Fruit fly (Drosophila melanogaster) whole organism, embryonic: ENCODE results near the gene MFS18.

ENCODE experiments used
- Bteb2 ChIP-seq: fragments of 200-800 bp; sonication (Bioruptor generic); optimal IDR thresholded peaks from 2 replicates; lab custom pipeline; 2016; ENCODE audit warnings: missing biosample characterization, missing genetic modification characterization
- CG10543 ChIP-seq: fragments of 200-800 bp; sonication (Bioruptor generic); optimal IDR thresholded peaks from 3 replicates; lab custom pipeline; 2017; ENCODE audit warnings: missing biosample characterization, mild to moderate bottlenecking, missing genetic modification characterization, moderate library complexity
- CG10979 ChIP-seq: fragments of 200-800 bp; sonication (Bioruptor generic); optimal IDR thresholded peaks from 2 replicates; lab custom pipeline; 2018; ENCODE audit warnings: missing biosample characterization, mild to moderate bottlenecking, missing genetic modification characterization, moderate library complexity
- CG11696 ChIP-seq: fragments of 200-800 bp; sonication (Bioruptor generic); IDR thresholded peaks from 2 replicates; pipeline ENCODE4 v1.3.6; 2022; ENCODE audit warnings: missing biosample characterization, missing genetic modification characterization
- CG14050 ChIP-seq: fragments of 200-800 bp; sonication (Bioruptor generic); IDR thresholded peaks from 3 replicates; pipeline ENCODE4 v1.3.6; 2022; ENCODE audit warnings: missing biosample characterization, missing genetic modification characterization
- CG17328 ChIP-seq: fragments of 200-800 bp; sonication (Bioruptor generic); IDR thresholded peaks from 2 replicates; pipeline ENCODE4 v1.3.6; 2022; ENCODE audit warnings: missing biosample characterization, missing genetic modification characterization
- CG2202 ChIP-seq: fragments of 200-800 bp; sonication (Bioruptor generic); optimal IDR thresholded peaks from 2 replicates; lab custom pipeline; 2018; ENCODE audit warnings: missing biosample characterization, mild to moderate bottlenecking, missing genetic modification characterization
- CG32767 ChIP-seq: fragments of 200-800 bp; sonication (Bioruptor generic); IDR thresholded peaks from 2 replicates; pipeline ENCODE4 v1.3.6; 2022; ENCODE audit warnings: missing biosample characterization, missing genetic modification characterization
- CG32772 ChIP-seq: fragments of 200-800 bp; sonication (Bioruptor generic); IDR thresholded peaks from 2 replicates; pipeline ENCODE4 v1.3.6; 2022; ENCODE audit warnings: missing biosample characterization, missing genetic modification characterization
- CG3995 ChIP-seq: fragments of 200-800 bp; sonication (Bioruptor generic); optimal IDR thresholded peaks from 3 replicates; lab custom pipeline; 2016; ENCODE audit warnings: missing biosample characterization, missing genetic modification characterization
- CG4328 ChIP-seq: fragments of 200-800 bp; sonication (Bioruptor generic); optimal IDR thresholded peaks from 3 replicates; lab custom pipeline; 2017; ENCODE audit warnings: missing biosample characterization, missing genetic modification reagents, missing genetic modification characterization
- CG4360 ChIP-seq: fragments of 200-800 bp; sonication (Bioruptor generic); IDR thresholded peaks from 2 replicates; pipeline ENCODE4 v1.3.6; 2022; ENCODE audit warnings: missing biosample characterization, missing genetic modification characterization
- CG4617 ChIP-seq: fragments of 200-800 bp; sonication (Bioruptor generic); optimal IDR thresholded peaks from 3 replicates; lab custom pipeline; 2016; ENCODE audit warnings: missing biosample characterization, missing genetic modification characterization, borderline replicate concordance
- CG7556 ChIP-seq: fragments of 200-800 bp; sonication (Bioruptor generic); optimal IDR thresholded peaks from 2 replicates; lab custom pipeline; 2017; ENCODE audit warnings: missing biosample characterization, mild to moderate bottlenecking, missing genetic modification characterization
- CG8924 ChIP-seq: fragments of 200-800 bp; optimal IDR thresholded peaks from 3 replicates; lab custom pipeline; 2019; ENCODE audit warnings: missing biosample characterization, mild to moderate bottlenecking, missing genetic modification characterization, moderate library complexity
- Elba2 ChIP-seq: fragments of 200-800 bp; sonication (Bioruptor generic); optimal IDR thresholded peaks from 3 replicates; lab custom pipeline; 2016; ENCODE audit warnings: missing biosample characterization, missing genetic modification characterization
- Fer1 ChIP-seq: fragments of 200-800 bp; sonication (Bioruptor generic); optimal IDR thresholded peaks from 2 replicates; lab custom pipeline; 2017; ENCODE audit warnings: missing biosample characterization, mild to moderate bottlenecking, missing genetic modification characterization
- Fer3 ChIP-seq: fragments of 200-800 bp; sonication (Bioruptor generic); optimal IDR thresholded peaks from 2 replicates; lab custom pipeline; 2018; ENCODE audit warnings: missing biosample characterization, mild to moderate bottlenecking, missing genetic modification characterization, moderate library complexity
- HHEX ChIP-seq: fragments of 200-800 bp; sonication (Bioruptor generic); optimal IDR thresholded peaks from 3 replicates; lab custom pipeline; 2017; ENCODE audit warnings: missing biosample characterization, mild to moderate bottlenecking, missing genetic modification characterization, missing genetic modification reagents
- HLH4C ChIP-seq: fragments of 200-800 bp; sonication (Bioruptor generic); IDR thresholded peaks from 3 replicates; pipeline ENCODE4 v1.3.6; 2022; ENCODE audit warnings: missing biosample characterization, missing genetic modification characterization; ENCODE audit not compliant: partially characterized antibody
- HmgZ ChIP-seq: fragments of 200-800 bp; sonication (Bioruptor generic); optimal IDR thresholded peaks from 2 replicates; lab custom pipeline; 2018; ENCODE audit warnings: missing biosample characterization, mild to moderate bottlenecking, missing genetic modification characterization
- Hr78 ChIP-seq, 2 experiments: fragments of 200-800 bp in 1 of 2; fragments of >200 bp in 1 of 2; sonication (Bioruptor generic) in 1 of 2; optimal IDR thresholded peaks; 2 replicates each; lab custom pipeline; 2017 to 2019; ENCODE audit warnings: missing biosample characterization in 2 of 2, missing genetic modification characterization in 2 of 2, mild to moderate bottlenecking in 1 of 2, moderate library complexity in 1 of 2
- Hsf ChIP-seq: fragments of 200-800 bp; sonication (Bioruptor generic); optimal IDR thresholded peaks from 3 replicates; lab custom pipeline; 2016; ENCODE audit warnings: missing biosample characterization, missing genetic modification characterization
- Nf-YC ChIP-seq: fragments of 200-800 bp; optimal IDR thresholded peaks from 3 replicates; lab custom pipeline; 2019; ENCODE audit warnings: missing biosample characterization, mild to moderate bottlenecking, missing genetic modification characterization, moderate library complexity
- Oaz ChIP-seq: fragments of 200-800 bp; sonication (Bioruptor generic); IDR thresholded peaks from 2 replicates; pipeline ENCODE4 v1.3.6; 2022; ENCODE audit warnings: missing biosample characterization, missing genetic modification characterization
- PHDP ChIP-seq: fragments of 200-800 bp; sonication (Bioruptor generic); optimal IDR thresholded peaks from 3 replicates; lab custom pipeline; 2018; ENCODE audit warnings: missing biosample characterization, mild to moderate bottlenecking, missing genetic modification characterization, moderate library complexity
- Ptx1 ChIP-seq: fragments of 200-800 bp; sonication (Bioruptor generic); IDR thresholded peaks from 2 replicates; pipeline ENCODE4 v1.3.6; 2022; ENCODE audit warnings: missing biosample characterization, missing genetic modification characterization
- Ssrp ChIP-seq: fragments of 200-800 bp; sonication (Bioruptor generic); optimal IDR thresholded peaks from 2 replicates; lab custom pipeline; 2018; ENCODE audit warnings: missing biosample characterization, mild to moderate bottlenecking, missing genetic modification characterization, moderate library complexity
- Stat92E ChIP-seq, 3 experiments: fragments of >200 bp in 2 of 3; fragments of 200-800 bp in 1 of 3; sonication (Bioruptor generic) in 1 of 3; optimal IDR thresholded peaks; 2 replicates each; lab custom pipeline; 2017 to 2019; ENCODE audit warnings: missing biosample characterization in 3 of 3, missing genetic modification characterization in 3 of 3, mild to moderate bottlenecking in 1 of 3, moderate library complexity in 1 of 3
- Xbp1 ChIP-seq: fragments of 200-800 bp; sonication (Bioruptor generic); optimal IDR thresholded peaks from 3 replicates; lab custom pipeline; 2016; ENCODE audit warnings: missing biosample characterization, mild to moderate bottlenecking, missing genetic modification characterization
- ac ChIP-seq: fragments of 200-800 bp; sonication (Bioruptor generic); optimal IDR thresholded peaks from 3 replicates; lab custom pipeline; 2017; ENCODE audit warnings: missing biosample characterization, mild to moderate bottlenecking, missing genetic modification characterization
- bigmax ChIP-seq: fragments of 200-800 bp; sonication (Bioruptor generic); optimal IDR thresholded peaks from 2 replicates; lab custom pipeline; 2018; ENCODE audit warnings: missing biosample characterization, mild to moderate bottlenecking, missing genetic modification characterization
- caup ChIP-seq: fragments of 200-800 bp; sonication (Bioruptor generic); optimal IDR thresholded peaks from 3 replicates; lab custom pipeline; 2017; ENCODE audit warnings: missing biosample characterization, mild to moderate bottlenecking, missing genetic modification characterization, moderate library complexity; ENCODE audit not compliant: severe bottlenecking
- dmrt11E ChIP-seq: fragments of 200-800 bp; sonication (Bioruptor generic); optimal IDR thresholded peaks from 3 replicates; lab custom pipeline; 2018; ENCODE audit warnings: missing biosample characterization, mild to moderate bottlenecking, missing genetic modification characterization, moderate library complexity
- dmrt99B ChIP-seq: fragments of 200-800 bp; sonication (Bioruptor generic); optimal IDR thresholded peaks from 2 replicates; lab custom pipeline; 2018; ENCODE audit warnings: missing biosample characterization, mild to moderate bottlenecking, missing genetic modification characterization, moderate library complexity
- dpn ChIP-seq, 2 experiments: fragments of 200-800 bp; sonication (Bioruptor generic); optimal IDR thresholded peaks; 3 replicates each; lab custom pipeline; 2016; ENCODE audit warnings: missing biosample characterization in 2 of 2, missing genetic modification characterization in 2 of 2
- grau ChIP-seq: fragments of 200-800 bp; optimal IDR thresholded peaks from 3 replicates; lab custom pipeline; 2019; ENCODE audit warnings: missing biosample characterization, mild to moderate bottlenecking, missing genetic modification characterization, moderate library complexity
- klu ChIP-seq: fragments of 200-800 bp; sonication (Bioruptor generic); IDR thresholded peaks from 2 replicates; pipeline ENCODE4 v1.3.6; 2022; ENCODE audit warnings: missing biosample characterization, missing genetic modification characterization
- lbe ChIP-seq: fragments of 200-800 bp; sonication (Bioruptor generic); optimal IDR thresholded peaks from 2 replicates; lab custom pipeline; 2016; ENCODE audit warnings: missing biosample characterization, mild to moderate bottlenecking, missing genetic modification characterization
- mam ChIP-seq: fragments of 200-800 bp; sonication (Bioruptor generic); optimal IDR thresholded peaks from 3 replicates; lab custom pipeline; 2016; ENCODE audit warnings: missing biosample characterization, missing genetic modification characterization
- sc ChIP-seq, 3 experiments: fragments of >200 bp in 2 of 3; fragments of 200-800 bp in 1 of 3; sonication (Bioruptor generic) in 1 of 3; optimal IDR thresholded peaks; 2 replicates in 2 of 3; 3 replicates in 1 of 3; lab custom pipeline; 2017; ENCODE audit warnings: mild to moderate bottlenecking in 1 of 3, missing biosample characterization in 1 of 3, missing genetic modification characterization in 1 of 3, missing genetic modification reagents in 1 of 3
- scrt ChIP-seq: fragments of 200-800 bp; sonication (Bioruptor generic); optimal IDR thresholded peaks from 2 replicates; lab custom pipeline; 2018; ENCODE audit warnings: missing biosample characterization, mild to moderate bottlenecking, missing genetic modification characterization, moderate library complexity
- ssp ChIP-seq: fragments of 200-800 bp; sonication (Bioruptor generic); IDR thresholded peaks from 2 replicates; pipeline ENCODE4 v1.3.6; 2022; ENCODE audit warnings: missing biosample characterization, missing genetic modification characterization
- stwl ChIP-seq: fragments of 200-800 bp; sonication (Bioruptor generic); optimal IDR thresholded peaks from 3 replicates; lab custom pipeline; 2018; ENCODE audit warnings: missing biosample characterization, mild to moderate bottlenecking, missing genetic modification characterization, moderate library complexity
- tll ChIP-seq, 2 experiments: fragments of 200-800 bp in 1 of 2; fragments of >200 bp in 1 of 2; sonication (Bioruptor generic) in 1 of 2; optimal IDR thresholded peaks; 2 replicates each; lab custom pipeline; 2017 to 2019; ENCODE audit warnings: missing biosample characterization in 2 of 2, missing genetic modification characterization in 2 of 2, mild to moderate bottlenecking in 1 of 2, moderate library complexity in 1 of 2
- vvl ChIP-seq: fragments of 200-800 bp; sonication (Bioruptor generic); IDR thresholded peaks from 2 replicates; pipeline ENCODE4 v1.3.6; 2022; ENCODE audit warnings: missing biosample characterization, missing genetic modification characterization
- zen ChIP-seq: fragments of 200-800 bp; sonication (Bioruptor generic); optimal IDR thresholded peaks from 3 replicates; lab custom pipeline; 2018; ENCODE audit warnings: missing biosample characterization, mild to moderate bottlenecking, missing genetic modification characterization, moderate library complexity
- zen2 ChIP-seq: fragments of 200-800 bp; sonication (Bioruptor generic); IDR thresholded peaks from 3 replicates; pipeline ENCODE4 v1.3.6; 2022; ENCODE audit warnings: missing biosample characterization, missing genetic modification characterization; ENCODE audit not compliant: partially characterized antibody
- zfh2 ChIP-seq: fragments of 200-800 bp; sonication (Bioruptor generic); optimal IDR thresholded peaks from 2 replicates; lab custom pipeline; 2016; ENCODE audit warnings: missing biosample characterization, missing genetic modification characterization

Gene MFS18

dm6 chr2L:4459543-4459942, 11.1 kb upstream of the MFS18 start, which contains the start of the genes mRpL27 and CG15435 (continued):
- TF ChIP-seq Stat92E (GFP tag; optimal IDR thresholded peaks at IDR 0.05; lab: Kevin White, UChicago) = peak in 1 of 3 experiments; percentile 60
- TF ChIP-seq CG8924 (tag; lab: Kevin White, UChicago) = peak; percentile 56
- TF ChIP-seq Fer1 (GFP tag; lab: Kevin White, UChicago) = peak; percentile 53
- no peak for TF ChIP-seq Bteb2
- no peak for TF ChIP-seq HLH4C (GFP tag; lab: Robert Waterston, UW)
- TF ChIP-seq Fer3 (tag; lab: Kevin White, UChicago) = peak; percentile 44
- TF ChIP-seq lbe (GFP tag; lab: Kevin White, UChicago) = no peak
- no peak for TF ChIP-seq sc (optimal IDR thresholded peaks at IDR 0.05; lab: Kevin White, UChicago)
- TF ChIP-seq sc (GFP tag; optimal IDR thresholded peaks at IDR 0.05; lab: Kevin White, UChicago) = peak; percentile 7
- TF ChIP-seq caup = no peak
- peak; percentile 28; the same call in 1 of the 2 replicates for TF ChIP-seq klu
- no peak for TF ChIP-seq CG32767 (GFP tag; lab: Robert Waterston, UW)
- peak; percentile 83 for TF ChIP-seq stwl (tag; lab: Kevin White, UChicago)
- TF ChIP-seq zfh2 (GFP tag; lab: Kevin White, UChicago) = peak; percentile 15
- TF ChIP-seq CG11696 (GFP tag; lab: Robert Waterston, UW) = no peak
- peak; percentile 42 for TF ChIP-seq CG4617 (GFP tag; lab: Kevin White, UChicago)
- peak; percentile 24 for TF ChIP-seq dmrt11E (tag; lab: Kevin White, UChicago)
- no peak for TF ChIP-seq tll (GFP tag; optimal IDR thresholded peaks at IDR 0.05; lab: Kevin White, UChicago)
- no peak for TF ChIP-seq CG2202 (tag; lab: Kevin White, UChicago)
- no peak for TF ChIP-seq ssp
- TF ChIP-seq dmrt99B (tag; lab: Kevin White, UChicago) = peak; percentile 15
- peak; percentile 45 for TF ChIP-seq PHDP (tag; lab: Kevin White, UChicago)
- TF ChIP-seq HmgZ (tag; lab: Kevin White, UChicago) = peak; percentile 81
- TF ChIP-seq ac (GFP tag; lab: Kevin White, UChicago) = no peak
- peak; percentile 58 for TF ChIP-seq grau (tag; lab: Kevin White, UChicago)
- peak; percentile 59 for TF ChIP-seq scrt (GFP tag; lab: Kevin White, UChicago)
- peak; percentile 56 for TF ChIP-seq zen (tag; lab: Kevin White, UChicago)
- peak; percentile 62 for TF ChIP-seq vvl
- peak; percentile 12 for TF ChIP-seq CG10543 (GFP tag; lab: Kevin White, UChicago)
- peak; percentile 34 for TF ChIP-seq HHEX (GFP tag; lab: Kevin White, UChicago)
- TF ChIP-seq Nf-YC = peak; percentile 45
- no peak for TF ChIP-seq Hr78 (GFP tag; optimal IDR thresholded peaks at IDR 0.05; lab: Kevin White, UChicago)
- peak; percentile 22 for TF ChIP-seq Elba2 (GFP tag; lab: Kevin White, UChicago)
- peak; percentile 44 for TF ChIP-seq Ptx1 (GFP tag; lab: Robert Waterston, UW)
- TF ChIP-seq dpn (GFP tag; optimal IDR thresholded peaks at IDR 0.05; lab: Kevin White, UChicago) = peak in 1 of 2 experiments; percentile 10
- no peak for TF ChIP-seq Ssrp (tag; lab: Kevin White, UChicago)
- TF ChIP-seq CG17328 (GFP tag; lab: Robert Waterston, UW) = 0 out of 2 replicates have a peak, but pooled peaks have one; percentile 17
- TF ChIP-seq Xbp1 (GFP tag; lab: Kevin White, UChicago) = peak; percentile 26
- TF ChIP-seq zen2 (GFP tag; lab: Robert Waterston, UW) = no peak
- no peak for TF ChIP-seq CG14050 (GFP tag; lab: Robert Waterston, UW)
- no peak for TF ChIP-seq CG32772 (GFP tag; lab: Robert Waterston, UW)
- TF ChIP-seq bigmax (GFP tag; lab: Kevin White, UChicago) = no peak
- TF ChIP-seq CG3995 (GFP tag; lab: Kevin White, UChicago) = peak; percentile 4
- TF ChIP-seq CG10979 (tag; lab: Kevin White, UChicago) = peak; percentile 20
- TF ChIP-seq Oaz = no peak
- TF ChIP-seq CG4360 = no peak
- peak; percentile 7 for TF ChIP-seq CG7556 (GFP tag; lab: Kevin White, UChicago)
- TF ChIP-seq CG4328 = peak; percentile 42
- TF ChIP-seq mam (GFP tag; lab: Kevin White, UChicago) = peak; percentile 18
- peak; percentile 63 for TF ChIP-seq Hsf
